Worm (Caenorhabditis elegans) whole organism, mixed stage, embryonic: ENCODE measurements around the gene F22F7.12.

Source experiments
- M03D4.4 ChIP-seq: sonication (generic microtip); optimal IDR thresholded peaks from 2 replicates; lab custom pipeline; 2017; ENCODE audit warnings: mild to moderate bottlenecking, missing genetic modification characterization, missing compliant biosample characterization
- bed-3 ChIP-seq: fragments of 200-800 bp; sonication (Bioruptor generic); optimal IDR thresholded peaks from 3 replicates; lab custom pipeline; 2018; ENCODE audit warnings: mild to moderate bottlenecking, missing genetic modification characterization, moderate library complexity, missing compliant biosample characterization
- blmp-1 ChIP-seq: fragments of 150-350 bp; optimal IDR thresholded peaks from 2 replicates; lab custom pipeline; 2014; ENCODE audit warnings: missing biosample characterization, missing genetic modification characterization
- ceh-39 ChIP-seq: fragments of 150-350 bp; optimal IDR thresholded peaks from 2 replicates; lab custom pipeline; 2014; ENCODE audit warnings: missing biosample characterization, missing genetic modification characterization
- ceh-43 ChIP-seq: fragments of 200-800 bp; sonication (Bioruptor generic); optimal IDR thresholded peaks from 2 replicates; lab custom pipeline; 2018; ENCODE audit warnings: mild to moderate bottlenecking, missing genetic modification characterization, moderate library complexity, missing compliant biosample characterization
- ces-1 ChIP-seq: fragments of 150-350 bp; optimal IDR thresholded peaks from 2 replicates; lab custom pipeline; 2014; ENCODE audit warnings: missing biosample characterization, missing genetic modification reagents, missing genetic modification characterization
- cnd-1 ChIP-seq: fragments of 200-800 bp; sonication (Bioruptor generic); optimal IDR thresholded peaks from 2 replicates; lab custom pipeline; 2018; ENCODE audit warnings: mild to moderate bottlenecking, missing genetic modification characterization, missing compliant biosample characterization
- drap-1 ChIP-seq: fragments of 200-800 bp; sonication (Bioruptor generic); optimal IDR thresholded peaks from 3 replicates; lab custom pipeline; 2018; ENCODE audit warnings: mild to moderate bottlenecking, missing genetic modification characterization, missing compliant biosample characterization
- elt-1 ChIP-seq: sonication (generic microtip); optimal IDR thresholded peaks from 2 replicates; lab custom pipeline; 2017; ENCODE audit warnings: missing genetic modification characterization, mild to moderate bottlenecking, missing compliant biosample characterization, antibody characterized with exemption, moderate library complexity, borderline replicate concordance; ENCODE audit not compliant: insufficient read depth
- elt-3 ChIP-seq: fragments of 150-350 bp; optimal IDR thresholded peaks from 2 replicates; lab custom pipeline; 2014; ENCODE audit warnings: missing biosample characterization, missing genetic modification characterization
- ham-2 ChIP-seq: fragments of 200-800 bp; sonication (Bioruptor generic); optimal IDR thresholded peaks from 2 replicates; lab custom pipeline; 2018; ENCODE audit warnings: mild to moderate bottlenecking, missing genetic modification characterization, missing compliant biosample characterization
- hlh-1 ChIP-seq: fragments of 150-350 bp; optimal IDR thresholded peaks from 2 replicates; lab custom pipeline; 2014; ENCODE audit warnings: missing biosample characterization, missing genetic modification reagents, missing genetic modification characterization
- lin-13 ChIP-seq: fragments of 150-350 bp; optimal IDR thresholded peaks from 2 replicates; lab custom pipeline; 2014; ENCODE audit warnings: missing biosample characterization, missing genetic modification characterization
- lin-32 ChIP-seq: fragments of 200-800 bp; sonication (Bioruptor generic); optimal IDR thresholded peaks from 2 replicates; lab custom pipeline; 2018; ENCODE audit warnings: mild to moderate bottlenecking, missing genetic modification characterization, missing compliant biosample characterization
- lsy-2 ChIP-seq: fragments of 150-350 bp; optimal IDR thresholded peaks from 2 replicates; lab custom pipeline; 2014; ENCODE audit warnings: missing biosample characterization, missing genetic modification characterization
- mab-5 ChIP-seq: fragments of 150-350 bp; optimal IDR thresholded peaks from 2 replicates; lab custom pipeline; 2014; ENCODE audit warnings: missing biosample characterization, missing genetic modification characterization
- mep-1 ChIP-seq: fragments of 150-350 bp; optimal IDR thresholded peaks from 2 replicates; lab custom pipeline; 2017; ENCODE audit warnings: missing biosample characterization, missing genetic modification reagents, missing genetic modification characterization, inconsistent platforms
- mls-2 ChIP-seq: sonication (generic microtip); optimal IDR thresholded peaks from 2 replicates; lab custom pipeline; 2016; ENCODE audit warnings: mild to moderate bottlenecking, missing genetic modification characterization, moderate library complexity, missing compliant biosample characterization
- nhr-2 ChIP-seq: fragments of 150-350 bp; optimal IDR thresholded peaks from 2 replicates; lab custom pipeline; 2014; ENCODE audit warnings: missing biosample characterization, missing genetic modification characterization
- nhr-237 ChIP-seq: fragments of 150-350 bp; optimal IDR thresholded peaks from 2 replicates; lab custom pipeline; 2014; ENCODE audit warnings: missing biosample characterization, missing genetic modification characterization
- nhr-28 ChIP-seq: fragments of 150-350 bp; optimal IDR thresholded peaks from 2 replicates; lab custom pipeline; 2014; ENCODE audit warnings: missing biosample characterization, missing genetic modification characterization
- nhr-76 ChIP-seq: sonication (generic microtip); optimal IDR thresholded peaks from 2 replicates; lab custom pipeline; 2017; ENCODE audit warnings: missing biosample characterization, missing genetic modification characterization
- pha-4 ChIP-seq: fragments of 150-350 bp; optimal IDR thresholded peaks from 2 replicates; lab custom pipeline; 2018; ENCODE audit warnings: missing biosample characterization, missing genetic modification reagents, missing genetic modification characterization
- sem-2 ChIP-seq: fragments of 200-800 bp; sonication (Bioruptor generic); optimal IDR thresholded peaks from 2 replicates; lab custom pipeline; 2018; ENCODE audit warnings: mild to moderate bottlenecking, missing genetic modification characterization, missing compliant biosample characterization
- snpc-4 ChIP-seq: fragments of 150-350 bp; optimal IDR thresholded peaks from 2 replicates; lab custom pipeline; 2014; ENCODE audit warnings: missing biosample characterization, missing genetic modification characterization
- sptf-1 ChIP-seq: sonication (generic microtip); optimal IDR thresholded peaks from 2 replicates; lab custom pipeline; 2017; ENCODE audit warnings: mild to moderate bottlenecking, missing genetic modification characterization, moderate library complexity, missing compliant biosample characterization
- tbx-8 ChIP-seq: fragments of 200-800 bp; sonication (Bioruptor generic); optimal IDR thresholded peaks from 2 replicates; lab custom pipeline; 2018; ENCODE audit warnings: mild to moderate bottlenecking, missing genetic modification characterization, moderate library complexity, missing compliant biosample characterization
- unc-120 ChIP-seq: sonication (generic microtip); optimal IDR thresholded peaks from 2 replicates; lab custom pipeline; 2017; ENCODE audit warnings: missing genetic modification characterization, missing compliant biosample characterization; ENCODE audit not compliant: poor library complexity, severe bottlenecking
- unc-39 ChIP-seq: fragments of 150-350 bp; optimal IDR thresholded peaks from 2 replicates; lab custom pipeline; 2014; ENCODE audit warnings: missing biosample characterization, missing genetic modification characterization
- unc-62 ChIP-seq: fragments of 150-350 bp; optimal IDR thresholded peaks from 2 replicates; lab custom pipeline; 2014; ENCODE audit warnings: missing biosample characterization, missing genetic modification reagents, missing genetic modification characterization
- zip-8 ChIP-seq: fragments of 150-350 bp; optimal IDR thresholded peaks from 2 replicates; lab custom pipeline; 2014; ENCODE audit warnings: missing biosample characterization, missing genetic modification characterization

F22F7.12 gene

DNA sequence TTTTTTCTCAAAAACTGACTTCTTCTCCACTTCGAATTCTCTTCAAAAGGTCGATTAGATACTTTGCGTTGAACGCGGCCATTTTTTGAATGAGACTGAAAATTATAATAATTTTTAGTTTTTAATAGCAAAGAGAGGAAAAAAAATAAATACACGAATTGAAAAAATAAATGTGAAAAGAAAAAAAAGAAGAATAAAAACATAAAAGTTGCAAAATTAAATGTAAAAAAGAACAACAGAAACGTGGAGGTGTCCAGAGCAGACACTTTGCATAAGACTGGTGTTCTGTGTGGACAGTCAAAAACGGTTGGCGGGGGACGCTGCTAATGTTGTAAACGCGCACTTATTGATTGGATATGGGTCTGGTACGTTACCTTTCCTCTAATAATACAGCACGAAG lies 15.0 kb upstream of the F22F7.12 start, which contains the start of gene C45H4.14:
Gene C45H4.14 (minus strand): TSS at position 101 of the 400 bp plus-strand sequence.
- TF ChIP-seq drap-1 (no peak), ham-2 (GFP tag; lab: Kevin White, UChicago) (no peak), mep-1 (tag; lab: Kevin White, UChicago) (no peak), elt-1 (tag; lab: Kevin White, UChicago) (no peak), hlh-1 (tag; lab: Kevin White, UChicago) (no peak), lin-13 (tag; lab: Kevin White, UChicago) (no peak), sptf-1 (tag; lab: Kevin White, UChicago) (no peak), zip-8 (tag; lab: Kevin White, UChicago) (no peak), nhr-2 (tag; lab: Kevin White, UChicago) (no peak), cnd-1 (tag; lab: Kevin White, UChicago) (no peak), ceh-39 (tag; lab: Kevin White, UChicago) (no peak), ceh-43 (GFP tag; lab: Kevin White, UChicago) (no peak), nhr-76 (tag; lab: Kevin White, UChicago) (no peak), M03D4.4 (tag; lab: Kevin White, UChicago) (no peak), pha-4 (tag; lab: Kevin White, UChicago) (no peak), unc-120 (tag; lab: Kevin White, UChicago) (no peak), mls-2 (tag; lab: Kevin White, UChicago) (no peak), mab-5 (no peak)

DNA sequence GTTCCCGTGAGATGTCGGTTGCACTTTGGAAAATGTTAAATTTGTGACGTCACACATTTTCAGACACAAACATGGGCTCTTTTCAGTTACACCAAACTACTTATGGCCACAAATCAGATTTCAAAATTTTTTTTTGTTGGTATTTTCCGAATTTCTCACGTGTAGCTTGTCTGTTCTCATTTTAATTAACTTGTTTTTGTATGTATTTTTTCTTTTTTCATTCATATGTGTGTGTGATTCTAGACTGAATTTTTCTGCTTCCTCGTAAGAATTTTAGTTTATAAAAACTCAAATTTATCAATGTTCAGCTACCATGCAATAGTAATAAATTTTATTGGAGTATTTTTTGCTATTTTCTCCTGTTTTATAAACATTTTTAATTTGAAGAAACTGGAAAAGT lies 12.5 kb upstream of the F22F7.12 start, which contains the start of gene srbc-22:
Gene srbc-22 (plus strand): TSS at position 301 of the 400 bp plus-strand sequence.
- no peak for TF ChIP-seq nhr-2 (tag; lab: Kevin White, UChicago)
- TF ChIP-seq cnd-1 (tag; lab: Kevin White, UChicago): no peak
- peak; percentile 23 for TF ChIP-seq zip-8 (tag; lab: Kevin White, UChicago)
- no peak for TF ChIP-seq sem-2 (GFP tag; lab: Kevin White, UChicago)
- TF ChIP-seq, all 35 proteins: peak for 1

DNA sequence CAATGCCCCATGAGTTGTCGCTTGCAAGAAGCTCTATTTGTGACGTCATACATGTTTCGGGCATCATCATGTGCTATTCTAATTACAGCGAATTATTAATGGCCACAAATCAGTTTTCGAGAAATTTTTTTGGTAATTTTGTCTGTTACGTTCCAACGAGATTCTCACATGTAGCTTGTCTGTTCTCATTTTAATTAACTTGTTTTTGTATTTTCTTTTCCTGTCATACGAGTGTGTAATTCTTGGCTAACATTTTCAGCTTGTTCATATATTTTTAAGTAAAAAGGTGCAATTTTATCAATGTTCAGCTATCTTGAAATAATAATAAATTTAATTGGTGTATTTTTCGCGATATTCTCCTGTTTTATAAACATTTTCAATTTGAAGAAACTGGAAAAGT lies 10.9 kb upstream of the F22F7.12 start, which contains the start of gene srbc-21:
Gene srbc-21 (plus strand): TSS at position 301 of the 400 bp plus-strand sequence.
- TF ChIP-seq sptf-1 (tag; lab: Kevin White, UChicago) (no peak), zip-8 (tag; lab: Kevin White, UChicago) (peak; percentile 5), blmp-1 (tag; lab: Kevin White, UChicago) (no peak), tbx-8 (GFP tag; lab: Kevin White, UChicago) (no peak), snpc-4 (tag; lab: Kevin White, UChicago) (no peak)

DNA sequence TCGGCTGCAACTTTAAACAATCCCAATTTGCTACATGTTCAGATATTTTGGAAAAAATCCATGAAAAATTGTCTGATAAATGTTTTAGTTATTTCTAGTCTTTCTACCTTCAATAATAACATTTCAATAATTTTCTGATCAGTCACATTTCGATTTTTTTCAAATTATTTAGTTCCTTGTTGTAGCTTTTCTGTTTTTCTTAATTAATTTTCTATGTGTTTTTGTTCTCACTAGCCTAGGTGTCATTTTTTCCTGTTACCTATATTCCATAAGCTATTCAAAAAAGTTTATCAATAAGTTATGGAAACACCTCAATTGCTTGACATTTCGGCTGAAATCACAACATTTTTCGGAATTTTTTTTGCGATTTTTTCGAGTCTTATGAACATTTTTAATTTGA lies 9.0 kb upstream of the F22F7.12 start, which contains the start of gene srbc-23:
Gene srbc-23 (plus strand): TSS at position 301 of the 400 bp plus-strand sequence.
- TF ChIP-seq snpc-4 (tag; lab: Kevin White, UChicago): no peak
- no peak for TF ChIP-seq unc-62 (GFP tag; lab: Kevin White, UChicago)
- TF ChIP-seq elt-1 (tag; lab: Kevin White, UChicago): no peak
- TF ChIP-seq ham-2 (GFP tag; lab: Kevin White, UChicago): no peak
- TF ChIP-seq nhr-237 (tag; lab: Kevin White, UChicago): no peak
- no peak for TF ChIP-seq lin-13 (tag; lab: Kevin White, UChicago)
- TF ChIP-seq nhr-28 (tag; lab: Kevin White, UChicago): no peak
- no peak for TF ChIP-seq blmp-1 (tag; lab: Kevin White, UChicago)
- no peak for TF ChIP-seq unc-120 (tag; lab: Kevin White, UChicago)
- no peak for TF ChIP-seq ceh-43 (GFP tag; lab: Kevin White, UChicago)
- no peak for TF ChIP-seq nhr-2 (tag; lab: Kevin White, UChicago)
- TF ChIP-seq, all 35 proteins: peak for 0

DNA sequence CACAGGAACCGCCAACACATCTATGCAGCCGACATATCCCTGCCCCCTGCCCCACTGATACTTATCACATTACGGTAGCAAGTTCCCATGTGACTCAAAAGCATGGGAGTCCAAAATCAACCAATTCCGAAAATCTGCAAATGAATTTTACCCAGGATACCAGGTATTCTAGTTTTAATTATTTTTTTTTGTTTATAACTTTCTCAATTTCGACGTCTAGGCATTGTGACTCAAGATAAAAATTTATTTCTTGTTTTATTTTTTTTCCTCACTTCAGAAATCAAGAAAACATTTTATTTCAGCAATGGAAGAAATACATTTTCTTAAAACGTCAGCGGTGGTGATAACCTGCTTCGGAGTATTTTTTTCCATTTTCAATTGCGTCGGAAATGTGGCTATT lies 7.2 kb upstream of the F22F7.12 start, which contains the start of gene srbc-24:
Gene srbc-24 (plus strand): TSS at position 301 of the 400 bp plus-strand sequence.
- TF ChIP-seq mep-1 (tag; lab: Kevin White, UChicago): no peak
- no peak for TF ChIP-seq mls-2 (tag; lab: Kevin White, UChicago)
- TF ChIP-seq nhr-28 (tag; lab: Kevin White, UChicago): no peak
- TF ChIP-seq lsy-2 (tag; lab: Kevin White, UChicago): no peak
- TF ChIP-seq ceh-39 (tag; lab: Kevin White, UChicago): no peak
- TF ChIP-seq cnd-1 (tag; lab: Kevin White, UChicago): no peak
- TF ChIP-seq ces-1: no peak
- TF ChIP-seq lin-32 (GFP tag; lab: Kevin White, UChicago): no peak
- TF ChIP-seq M03D4.4 (tag; lab: Kevin White, UChicago): no peak
- TF ChIP-seq mab-5: no peak
- no peak for TF ChIP-seq lin-13 (tag; lab: Kevin White, UChicago)
- TF ChIP-seq elt-3 (tag; lab: Kevin White, UChicago): no peak
- TF ChIP-seq bed-3 (GFP tag; lab: Kevin White, UChicago): no peak
- TF ChIP-seq snpc-4 (tag; lab: Kevin White, UChicago): no peak
- TF ChIP-seq drap-1: no peak
- no peak for TF ChIP-seq hlh-1 (tag; lab: Kevin White, UChicago)
- no peak for TF ChIP-seq unc-39
- TF ChIP-seq, all 35 proteins: peak for 0
